Fruit fly (Drosophila melanogaster) whole organism, embryonic: ENCODE data around the gene dib.

Experiments
- Antp ChIP-seq: fragments of 200-800 bp; sonication (Bioruptor generic); optimal IDR thresholded peaks from 3 replicates; lab custom pipeline; 2016; ENCODE audit warnings: missing biosample characterization, missing genetic modification characterization
- Atf6 ChIP-seq: fragments of 200-800 bp; sonication (Bioruptor generic); IDR thresholded peaks from 2 replicates; pipeline ENCODE4 v1.3.6; 2022; ENCODE audit warnings: missing biosample characterization, missing genetic modification characterization
- Awh ChIP-seq: fragments of 200-800 bp; sonication (Bioruptor generic); IDR thresholded peaks from 2 replicates; pipeline ENCODE4, ENCODE4 v1.3.6; 2022; ENCODE audit warnings: missing biosample characterization, missing genetic modification characterization
- CG10209 ChIP-seq: fragments of 200-800 bp; sonication (Bioruptor generic); optimal IDR thresholded peaks from 3 replicates; lab custom pipeline; 2017; ENCODE audit warnings: missing biosample characterization, mild to moderate bottlenecking, missing genetic modification characterization, missing genetic modification reagents
- CG11093 ChIP-seq: fragments of 200-800 bp; sonication (Bioruptor generic); IDR thresholded peaks from 3 replicates; pipeline ENCODE4 v1.3.6; 2022; ENCODE audit warnings: missing biosample characterization, missing genetic modification characterization
- CG14441 ChIP-seq: fragments of 200-800 bp; sonication (Bioruptor generic); IDR thresholded peaks from 2 replicates; pipeline ENCODE4 v1.3.6; 2022; ENCODE audit warnings: missing biosample characterization, missing genetic modification characterization
- CG15479 ChIP-seq: fragments of 200-800 bp; sonication (Bioruptor generic); optimal IDR thresholded peaks from 3 replicates; lab custom pipeline; 2019; ENCODE audit warnings: missing biosample characterization, mild to moderate bottlenecking, missing genetic modification characterization, moderate library complexity
- CG15514 ChIP-seq: fragments of 200-800 bp; sonication (Bioruptor generic); optimal IDR thresholded peaks from 3 replicates; lab custom pipeline; 2017; ENCODE audit warnings: missing biosample characterization, missing genetic modification characterization, mild to moderate bottlenecking, moderate library complexity, missing genetic modification reagents
- CG18599 ChIP-seq: fragments of 200-800 bp; sonication (Bioruptor generic); optimal IDR thresholded peaks from 3 replicates; lab custom pipeline; 2017; ENCODE audit warnings: missing biosample characterization, missing genetic modification characterization, mild to moderate bottlenecking, moderate library complexity, missing genetic modification reagents
- CG30403 ChIP-seq: fragments of 200-800 bp; sonication (Bioruptor generic); optimal IDR thresholded peaks from 3 replicates; lab custom pipeline; 2016; ENCODE audit warnings: missing biosample characterization, missing genetic modification characterization
- CG31365 ChIP-seq: fragments of 200-800 bp; sonication (Bioruptor generic); optimal IDR thresholded peaks from 2 replicates; lab custom pipeline; 2018; ENCODE audit warnings: missing biosample characterization, mild to moderate bottlenecking, missing genetic modification characterization
- CG34422 ChIP-seq: fragments of 200-800 bp; sonication (Bioruptor generic); IDR thresholded peaks from 3 replicates; pipeline ENCODE4 v1.3.6; 2022; ENCODE audit warnings: missing biosample characterization, missing genetic modification characterization
- CG3838 ChIP-seq: fragments of 200-800 bp; sonication (Bioruptor generic); optimal IDR thresholded peaks from 3 replicates; lab custom pipeline; 2016; ENCODE audit warnings: missing biosample characterization, missing genetic modification characterization
- CG4360 ChIP-seq: fragments of 200-800 bp; sonication (Bioruptor generic); IDR thresholded peaks from 2 replicates; pipeline ENCODE4 v1.3.6; 2022; ENCODE audit warnings: missing biosample characterization, missing genetic modification characterization
- CG4820 ChIP-seq: fragments of 200-800 bp; sonication (Bioruptor generic); optimal IDR thresholded peaks from 3 replicates; lab custom pipeline; 2016; ENCODE audit warnings: missing biosample characterization, missing genetic modification characterization
- CG7928 ChIP-seq: fragments of 200-800 bp; sonication (Bioruptor generic); optimal IDR thresholded peaks from 2 replicates; lab custom pipeline; 2017; ENCODE audit warnings: missing biosample characterization, mild to moderate bottlenecking, missing genetic modification characterization
- CG8089 ChIP-seq: fragments of 200-800 bp; sonication (Bioruptor generic); optimal IDR thresholded peaks from 3 replicates; lab custom pipeline; 2016; ENCODE audit warnings: missing biosample characterization, missing genetic modification characterization
- CG8478 ChIP-seq: fragments of >200 bp; optimal IDR thresholded peaks from 2 replicates; lab custom pipeline; 2018
- CG9437 ChIP-seq: fragments of 200-800 bp; sonication (Bioruptor generic); optimal IDR thresholded peaks from 2 replicates; lab custom pipeline; 2018; ENCODE audit warnings: missing biosample characterization, mild to moderate bottlenecking, missing genetic modification characterization
- CG9932 ChIP-seq: fragments of 200-800 bp; sonication (Bioruptor generic); IDR thresholded peaks from 2 replicates; pipeline ENCODE4 v1.3.6; 2022; ENCODE audit warnings: missing biosample characterization, missing genetic modification characterization
- Dek ChIP-seq: fragments of 200-800 bp; sonication (Bioruptor generic); optimal IDR thresholded peaks from 3 replicates; lab custom pipeline; 2019; ENCODE audit warnings: missing biosample characterization, mild to moderate bottlenecking, missing genetic modification characterization, moderate library complexity
- Eip74EF ChIP-seq, 2 experiments: fragments of 200-800 bp in 1 of 2; fragments of >200 bp in 1 of 2; sonication (Bioruptor generic) in 1 of 2; optimal IDR thresholded peaks; 2 replicates each; lab custom pipeline; 2017 to 2019; ENCODE audit warnings: missing biosample characterization in 2 of 2, missing genetic modification characterization in 2 of 2, mild to moderate bottlenecking in 1 of 2, moderate library complexity in 1 of 2
- Hmx ChIP-seq: fragments of 200-800 bp; sonication (Bioruptor generic); optimal IDR thresholded peaks from 2 replicates; lab custom pipeline; 2016; ENCODE audit warnings: missing biosample characterization, missing genetic modification characterization
- NC2β ChIP-seq: fragments of 200-800 bp; sonication (Bioruptor generic); optimal IDR thresholded peaks from 2 replicates; lab custom pipeline; 2016; ENCODE audit warnings: missing biosample characterization, missing genetic modification characterization
- Oli ChIP-seq: fragments of 200-800 bp; sonication (Bioruptor generic); optimal IDR thresholded peaks from 2 replicates; lab custom pipeline; 2018; ENCODE audit warnings: missing biosample characterization, mild to moderate bottlenecking, missing genetic modification characterization, moderate library complexity
- Rx ChIP-seq: fragments of 200-800 bp; sonication (Bioruptor generic); IDR thresholded peaks from 2 replicates; pipeline ENCODE4 v1.3.6; 2022; ENCODE audit warnings: missing biosample characterization, missing genetic modification characterization
- Usf ChIP-seq: fragments of 200-800 bp; sonication (Bioruptor generic); optimal IDR thresholded peaks from 2 replicates; lab custom pipeline; 2017; ENCODE audit warnings: missing genotype, missing biosample characterization, missing genetic modification characterization
- ash1 ChIP-seq: fragments of 200-800 bp; sonication (Bioruptor generic); optimal IDR thresholded peaks from 2 replicates; lab custom pipeline; 2018; ENCODE audit warnings: missing biosample characterization, mild to moderate bottlenecking, missing genetic modification characterization
- az2 ChIP-seq: fragments of 200-800 bp; sonication (Bioruptor generic); optimal IDR thresholded peaks from 3 replicates; lab custom pipeline; 2016; ENCODE audit warnings: missing biosample characterization, missing genetic modification characterization
- bab2 ChIP-seq: fragments of 200-800 bp; sonication (Bioruptor generic); optimal IDR thresholded peaks from 2 replicates; lab custom pipeline; 2016; ENCODE audit warnings: missing biosample characterization, missing genetic modification characterization
- cad ChIP-seq: fragments of >200 bp; optimal IDR thresholded peaks from 2 replicates; lab custom pipeline; 2017; ENCODE audit warnings: missing biosample characterization, missing genetic modification characterization
- chinmo ChIP-seq: fragments of 200-800 bp; sonication (Bioruptor generic); IDR thresholded peaks from 4 replicates; pipeline ENCODE4 v1.3.6; 2022; ENCODE audit warnings: missing biosample characterization, missing genetic modification characterization; ENCODE audit not compliant: partially characterized antibody
- da ChIP-seq: fragments of 200-800 bp; sonication (Bioruptor generic); optimal IDR thresholded peaks from 2 replicates; lab custom pipeline; 2016; ENCODE audit warnings: missing biosample characterization, missing genetic modification characterization
- danr ChIP-seq: fragments of 200-800 bp; sonication (Bioruptor generic); IDR thresholded peaks from 2 replicates; pipeline ENCODE4 v1.3.6; 2022; ENCODE audit warnings: missing biosample characterization, missing genetic modification characterization
- fd3F ChIP-seq: fragments of 200-800 bp; sonication (Bioruptor generic); optimal IDR thresholded peaks from 2 replicates; lab custom pipeline; 2018; ENCODE audit warnings: missing biosample characterization, mild to moderate bottlenecking, missing genetic modification characterization, moderate library complexity
- ftz-f1 ChIP-seq: fragments of 200-800 bp; sonication (Bioruptor generic); optimal IDR thresholded peaks from 2 replicates; lab custom pipeline; 2016; ENCODE audit warnings: missing biosample characterization, missing genetic modification characterization
- gem ChIP-seq: fragments of 200-800 bp; sonication (Bioruptor generic); optimal IDR thresholded peaks from 2 replicates; lab custom pipeline; 2019; ENCODE audit warnings: missing biosample characterization, mild to moderate bottlenecking, missing genetic modification characterization, moderate library complexity
- gro ChIP-seq: fragments of 200-800 bp; sonication (Bioruptor generic); optimal IDR thresholded peaks from 2 replicates; lab custom pipeline; 2016; ENCODE audit warnings: missing biosample characterization, missing genetic modification characterization
- her ChIP-seq: fragments of 200-800 bp; sonication (Bioruptor generic); optimal IDR thresholded peaks from 2 replicates; lab custom pipeline; 2016; ENCODE audit warnings: missing biosample characterization, missing genetic modification characterization
- jumu ChIP-seq: fragments of 200-800 bp; sonication (Bioruptor generic); optimal IDR thresholded peaks from 3 replicates; lab custom pipeline; 2016; ENCODE audit warnings: missing biosample characterization, missing genetic modification characterization
- lola ChIP-seq, 3 experiments: fragments of >200 bp in 2 of 3; fragments of 200-800 bp in 1 of 3; sonication (Bioruptor generic) in 1 of 3; optimal IDR thresholded peaks; 2 replicates each; lab custom pipeline; 2017 to 2019; ENCODE audit warnings: missing biosample characterization in 3 of 3, missing genetic modification characterization in 3 of 3, mild to moderate bottlenecking in 1 of 3, moderate library complexity in 1 of 3
- oc ChIP-seq: fragments of 200-800 bp; sonication (Bioruptor generic); optimal IDR thresholded peaks from 2 replicates; lab custom pipeline; 2018; ENCODE audit warnings: missing biosample characterization, mild to moderate bottlenecking, missing genetic modification characterization, moderate library complexity
- org-1 ChIP-seq: fragments of 200-800 bp; sonication (Bioruptor generic); optimal IDR thresholded peaks from 2 replicates; lab custom pipeline; 2017; ENCODE audit warnings: missing biosample characterization, missing genetic modification characterization
- pita ChIP-seq: fragments of 200-800 bp; sonication (Bioruptor generic); optimal IDR thresholded peaks from 2 replicates; lab custom pipeline; 2017; ENCODE audit warnings: missing biosample characterization, mild to moderate bottlenecking, missing genetic modification characterization
- slou ChIP-seq: fragments of 200-800 bp; sonication (Bioruptor generic); optimal IDR thresholded peaks from 3 replicates; lab custom pipeline; 2016; ENCODE audit warnings: missing biosample characterization, missing genetic modification characterization
- sug ChIP-seq: fragments of 200-800 bp; optimal IDR thresholded peaks from 2 replicates; lab custom pipeline; 2019; ENCODE audit warnings: missing biosample characterization, mild to moderate bottlenecking, missing genetic modification characterization, moderate library complexity
- tgo ChIP-seq: fragments of 200-800 bp; sonication (Bioruptor generic); IDR thresholded peaks from 3 replicates; pipeline ENCODE4 v1.3.6; 2022; ENCODE audit warnings: missing biosample characterization, missing genetic modification characterization
- trh ChIP-seq: fragments of 200-800 bp; sonication (Bioruptor generic); optimal IDR thresholded peaks from 2 replicates; lab custom pipeline; 2016; ENCODE audit warnings: missing biosample characterization, missing genetic modification characterization
- tup ChIP-seq: fragments of 200-800 bp; sonication (Bioruptor generic); optimal IDR thresholded peaks from 2 replicates; lab custom pipeline; 2016; ENCODE audit warnings: missing biosample characterization, mild to moderate bottlenecking, missing genetic modification characterization, moderate library complexity
- twi ChIP-seq: fragments of 200-800 bp; optimal IDR thresholded peaks from 2 replicates; lab custom pipeline; 2019; ENCODE audit warnings: missing biosample characterization, mild to moderate bottlenecking, missing genetic modification characterization, moderate library complexity
- usp ChIP-seq: fragments of >200 bp; optimal IDR thresholded peaks from 2 replicates; lab custom pipeline; 2017; ENCODE audit warnings: missing biosample characterization, missing genetic modification characterization

dib gene

DNA sequence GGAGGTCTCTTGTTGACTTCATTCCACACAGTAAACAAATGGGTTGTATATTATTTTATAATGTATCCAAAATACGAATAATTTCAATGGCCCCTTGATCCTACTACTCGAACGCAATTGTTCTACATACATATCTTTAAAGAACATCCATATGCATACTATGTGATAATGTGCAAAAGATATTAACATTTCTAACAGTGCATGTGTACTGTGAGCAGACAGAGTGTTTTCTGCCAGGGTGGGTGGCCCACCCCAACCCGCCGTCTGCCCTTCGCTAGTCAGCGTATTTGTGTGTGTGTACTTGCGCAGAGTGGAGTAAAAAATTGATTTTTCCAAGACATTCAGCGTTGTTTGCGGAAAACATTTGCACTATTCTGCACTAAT is 8.9 kb downstream of the dib start (continued):
- TF ChIP-seq Awh (GFP tag; lab: Robert Waterston, UW) (peak; percentile 68), cad (GFP tag; lab: Kevin White, UChicago) (no peak), NC2β (GFP tag; lab: Kevin White, UChicago) (no peak), Eip74EF (GFP tag; optimal IDR thresholded peaks at IDR 0.05; lab: Kevin White, UChicago) (no peak), CG4820 (GFP tag; lab: Kevin White, UChicago) (peak; percentile 53), CG34422 (GFP tag; lab: Robert Waterston, UW) (peak; percentile 6; the same call in 1 of the 3 replicates), CG9932 (GFP tag; lab: Robert Waterston, UW) (peak; percentile 64), Usf (GFP tag; lab: Kevin White, UChicago) (no peak), trh (no peak), jumu (GFP tag; lab: Kevin White, UChicago) (no peak), sug (tag; lab: Kevin White, UChicago) (no peak), oc (tag; lab: Kevin White, UChicago) (peak; percentile 54), CG14441 (GFP tag; lab: Robert Waterston, UW) (peak; percentile 66), pita (GFP tag; lab: Kevin White, UChicago) (no peak), CG30403 (no peak), CG8089 (GFP tag; lab: Kevin White, UChicago) (no peak), fd3F (GFP tag; lab: Kevin White, UChicago) (peak; percentile 17), danr (GFP tag; lab: Robert Waterston, UW) (peak; percentile 47; the same call in 1 of the 2 replicates), org-1 (GFP tag; lab: Kevin White, UChicago) (no peak), Atf6 (peak; percentile 74), slou (GFP tag; lab: Kevin White, UChicago) (peak; percentile 31), CG3838 (GFP tag; lab: Kevin White, UChicago) (no peak), CG31365 (tag; lab: Kevin White, UChicago) (peak; percentile 7), CG18599 (GFP tag; lab: Kevin White, UChicago) (peak; percentile 66), CG9437 (GFP tag; lab: Kevin White, UChicago) (peak; percentile 8), CG7928 (GFP tag; lab: Kevin White, UChicago) (no peak), CG8478 (no peak), ftz-f1 (no peak)

DNA sequence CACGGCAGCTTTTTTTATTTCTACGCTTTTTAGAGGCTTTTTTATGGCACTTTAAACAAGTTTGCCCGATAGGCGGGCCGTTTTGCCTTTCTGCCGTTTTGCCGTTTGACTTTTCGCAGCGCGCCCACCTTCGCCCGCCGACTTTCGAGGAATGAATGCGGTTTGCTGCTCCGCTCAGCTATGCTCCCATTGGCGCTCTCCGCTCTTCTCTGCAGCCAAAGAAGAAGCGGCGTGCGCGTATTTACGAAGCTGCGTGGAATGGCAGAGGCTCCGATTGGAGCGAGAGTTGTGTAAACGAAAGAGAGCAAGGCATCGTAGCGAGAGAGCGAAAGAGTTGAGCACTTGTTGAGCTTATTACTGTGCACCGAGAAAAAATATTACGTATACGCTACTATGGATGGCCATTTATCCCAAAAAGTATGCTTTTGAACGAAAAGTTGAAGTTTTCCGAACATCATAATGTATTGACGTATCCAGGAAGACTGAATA is 9.5 kb downstream of the dib start, which contains the start of gene wit:
wit (minus strand) TSS at position 157 of the 489 bp plus-strand sequence.
- TF ChIP-seq Hmx, result no peak
- peak; percentile 32 for TF ChIP-seq gro (GFP tag; lab: Kevin White, UChicago)
- TF ChIP-seq Antp (GFP tag; lab: Kevin White, UChicago), result no peak
- no peak for TF ChIP-seq CG11093 (GFP tag; lab: Robert Waterston, UW)
- TF ChIP-seq her (GFP tag; lab: Kevin White, UChicago), result peak; percentile 36
- TF ChIP-seq CG10209 (GFP tag; lab: Kevin White, UChicago), result no peak
- TF ChIP-seq Dek (tag; lab: Kevin White, UChicago), result no peak
- TF ChIP-seq CG15479 (GFP tag; lab: Kevin White, UChicago), result no peak
- no peak for TF ChIP-seq az2 (GFP tag; lab: Kevin White, UChicago)
- TF ChIP-seq CG15514 (GFP tag; lab: Kevin White, UChicago), result peak; percentile 52
- no peak for TF ChIP-seq twi (tag; lab: Kevin White, UChicago)
- no peak for TF ChIP-seq CG4820 (GFP tag; lab: Kevin White, UChicago)
- no peak for TF ChIP-seq da
- TF ChIP-seq gem (tag; lab: Kevin White, UChicago), result peak; percentile 18
- TF ChIP-seq chinmo (GFP tag; lab: Robert Waterston, UW), result peak; percentile 97
- TF ChIP-seq bab2 (GFP tag; lab: Kevin White, UChicago), result no peak
- no peak for TF ChIP-seq tup (GFP tag; lab: Kevin White, UChicago)
- TF ChIP-seq CG4360 (GFP tag; lab: Robert Waterston, UW), result no peak
- no peak for TF ChIP-seq lola (GFP tag; optimal IDR thresholded peaks at IDR 0.05; lab: Kevin White, UChicago)
- TF ChIP-seq Rx (GFP tag; lab: Robert Waterston, UW), result no peak
- TF ChIP-seq tgo (GFP tag; lab: Robert Waterston, UW), result 0 out of 3 replicates have a peak, but pooled peaks have one; percentile 19
- no peak for TF ChIP-seq usp (GFP tag; lab: Kevin White, UChicago)
- peak; percentile 79; the same call in 1 of the 3 replicates for TF ChIP-seq CG34422 (GFP tag; lab: Robert Waterston, UW)
- no peak for TF ChIP-seq ash1
- no peak for TF ChIP-seq Oli (tag; lab: Kevin White, UChicago)
